Fruit fly (Drosophila melanogaster): Measurements from ENCODE around the gene ArgRS.

The ArgRS gene

DNA sequence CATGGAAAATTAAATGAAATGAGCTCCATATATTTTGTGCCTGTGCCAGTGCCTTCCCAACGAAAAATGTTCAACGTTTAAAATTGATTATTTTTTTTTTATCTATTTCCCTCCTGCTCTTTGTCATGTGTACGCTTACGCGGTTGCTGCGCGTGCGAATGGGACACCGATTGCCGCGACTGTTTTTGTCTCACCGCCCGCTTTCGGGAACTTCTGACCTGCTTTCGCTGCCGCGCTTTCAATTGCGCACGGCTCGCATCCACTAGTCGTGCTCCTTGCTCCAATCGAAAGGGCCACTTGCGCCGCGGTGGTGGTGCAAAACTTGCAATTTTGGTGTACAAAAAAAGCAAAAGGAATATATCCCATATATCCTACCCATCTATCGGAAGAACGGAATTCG lies 16.5 kb upstream of the ArgRS start (continued):
- no peak for TF ChIP-seq Hr4 (GFP tag; optimal IDR thresholded peaks at IDR 0.05)
- TF ChIP-seq svp (GFP tag) = peak; percentile 90
- TF ChIP-seq CG16779 (tag; optimal IDR thresholded peaks at IDR 0.05) = peak; percentile 70
- peak; percentile 36 for TF ChIP-seq topi (GFP tag; optimal IDR thresholded peaks at IDR 0.05)
- peak; percentile 15 for TF ChIP-seq esn (GFP tag; optimal IDR thresholded peaks at IDR 0.05)
- peak; percentile 42 for TF ChIP-seq fd59A (GFP tag; optimal IDR thresholded peaks at IDR 0.05)
- TF ChIP-seq Eip93F (GFP tag; optimal IDR thresholded peaks at IDR 0.05) = peak; percentile 48
- peak; percentile 84 for TF ChIP-seq CG6163 (GFP tag; IDR thresholded peaks at IDR 0.05)
- no peak for TF ChIP-seq acj6 (GFP tag; optimal IDR thresholded peaks at IDR 0.05)
- TF ChIP-seq CG11762 (GFP tag; optimal IDR thresholded peaks at IDR 0.05; ENCODE audit: insufficient read depth) = no peak
- TF ChIP-seq CG6792 (GFP tag; optimal IDR thresholded peaks at IDR 0.05) = no peak
- peak; percentile 20 for TF ChIP-seq lz (GFP tag; optimal IDR thresholded peaks at IDR 0.05)
- peak; percentile 24 for TF ChIP-seq fkh (GFP tag; optimal IDR thresholded peaks at IDR 0.05)
- peak; percentile 86 for TF ChIP-seq Sox14 (GFP tag; optimal IDR thresholded peaks at IDR 0.05)
- peak; percentile 38 for TF ChIP-seq Eip78C (GFP tag)
- TF ChIP-seq CG10669 (GFP tag; optimal IDR thresholded peaks at IDR 0.05) = peak; percentile 53
- peak; percentile 10 for TF ChIP-seq CG8319 (GFP tag; optimal IDR thresholded peaks at IDR 0.05)
- peak; percentile 54 for TF ChIP-seq CG7368 (GFP tag; optimal IDR thresholded peaks at IDR 0.05)
- no peak for TF ChIP-seq cyc (GFP tag; optimal IDR thresholded peaks at IDR 0.05)
- TF ChIP-seq dsx (GFP tag; optimal IDR thresholded peaks at IDR 0.05; ENCODE audit: poor library complexity, severe bottlenecking) = peak; percentile 62
- peak; percentile 45 for TF ChIP-seq spab (GFP tag; optimal IDR thresholded peaks at IDR 0.05)
- TF ChIP-seq CG3919 (GFP tag; optimal IDR thresholded peaks at IDR 0.05) = peak; percentile 42
- TF ChIP-seq vri (GFP tag; optimal IDR thresholded peaks at IDR 0.05) = peak; percentile 64
- no peak for TF ChIP-seq Hr38 (GFP tag; optimal IDR thresholded peaks at IDR 0.05)
- TF ChIP-seq CG6808 (GFP tag; optimal IDR thresholded peaks at IDR 0.05) = peak; percentile 74
- no peak for TF ChIP-seq Smox (GFP tag; optimal IDR thresholded peaks at IDR 0.05)
- peak; percentile 40 for TF ChIP-seq dac (GFP tag; optimal IDR thresholded peaks at IDR 0.05)
- TF ChIP-seq CG10631 (GFP tag; optimal IDR thresholded peaks at IDR 0.05) = no peak
- no peak for TF ChIP-seq fd85E (GFP tag; optimal IDR thresholded peaks at IDR 0.05)
- peak; percentile 67 for TF ChIP-seq Lpt (GFP tag; optimal IDR thresholded peaks at IDR 0.05)
- peak; percentile 43 for TF ChIP-seq Gug (GFP tag; IDR thresholded peaks at IDR 0.05)
- peak; percentile 51 for TF ChIP-seq Ets96B (tag; optimal IDR thresholded peaks at IDR 0.05)
- TF ChIP-seq net (GFP tag; optimal IDR thresholded peaks at IDR 0.05) = peak; percentile 38
- peak; percentile 29 for TF ChIP-seq Blimp-1 (GFP tag; optimal IDR thresholded peaks at IDR 0.05)
- peak; percentile 55 for TF ChIP-seq CG3032 (tag; optimal IDR thresholded peaks at IDR 0.05)
- TF ChIP-seq CG9139 (GFP tag; optimal IDR thresholded peaks at IDR 0.05) = peak; percentile 77
- peak; percentile 62 for TF ChIP-seq CG6276 (GFP tag; optimal IDR thresholded peaks at IDR 0.05)
- peak; percentile 21 for TF ChIP-seq Met (GFP tag; optimal IDR thresholded peaks at IDR 0.05)
- no peak for TF ChIP-seq CG4318 (GFP tag; optimal IDR thresholded peaks at IDR 0.05)

DNA sequence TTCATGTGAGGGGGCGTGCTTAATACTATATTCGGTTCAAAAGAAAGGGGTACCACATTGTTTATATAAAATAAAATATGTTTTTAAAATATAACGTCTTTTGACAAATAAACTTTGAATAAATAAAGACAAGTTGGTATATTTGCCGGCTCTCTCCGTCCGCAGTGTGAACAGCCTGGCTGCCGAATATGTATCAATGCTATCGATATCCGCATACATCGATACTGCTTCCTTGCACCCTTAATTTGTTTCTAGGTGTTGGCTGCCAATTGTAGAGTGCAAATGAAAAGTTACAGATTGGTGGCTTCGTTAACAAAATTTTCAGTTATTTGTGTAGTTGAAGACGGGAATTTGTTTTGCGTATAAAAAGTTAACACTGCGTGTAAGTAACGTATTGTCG lies 15.9 kb upstream of the ArgRS start, which contains the start of gene Gbeta13F:
Gbeta13F (plus strand) TSS at position 247 of the 400 bp plus-strand sequence.
- TF ChIP-seq CG6163 (GFP tag; IDR thresholded peaks at IDR 0.05) = peak; percentile 34; the same call in 1 of the 3 replicates
- no peak for TF ChIP-seq CG31627 (GFP tag; optimal IDR thresholded peaks at IDR 0.05)

DNA sequence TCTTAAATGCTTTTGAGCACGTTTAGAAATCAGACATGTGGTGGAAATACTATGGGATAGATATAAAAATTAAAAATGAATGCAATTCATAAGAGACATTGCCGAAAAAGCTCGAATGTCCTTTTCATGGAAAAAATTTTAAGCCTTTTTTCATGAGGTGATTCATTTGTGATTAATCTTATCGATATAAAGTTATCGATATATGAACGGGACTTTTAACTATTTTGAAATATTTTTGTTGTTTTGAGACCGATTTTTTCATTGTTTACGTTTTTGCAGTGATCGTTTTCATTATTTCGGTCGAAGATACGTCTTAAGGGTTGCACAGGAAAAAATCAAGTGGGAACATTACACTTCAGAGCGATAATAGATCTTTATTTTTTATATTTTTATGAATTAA lies 15.4 kb upstream of the ArgRS start, which contains the start of gene AlkB:
AlkB (minus strand) TSS at position 101 of the 400 bp plus-strand sequence.
- TF ChIP-seq fd59A (GFP tag; optimal IDR thresholded peaks at IDR 0.05) = no peak
- no peak for TF ChIP-seq Blimp-1 (GFP tag; optimal IDR thresholded peaks at IDR 0.05)
- TF ChIP-seq OdsH (GFP tag; optimal IDR thresholded peaks at IDR 0.05) = no peak
- no peak for TF ChIP-seq esn (GFP tag; optimal IDR thresholded peaks at IDR 0.05)
- TF ChIP-seq CG15336 (GFP tag; IDR thresholded peaks at IDR 0.05) = no peak
- TF ChIP-seq CG7368 (GFP tag; optimal IDR thresholded peaks at IDR 0.05) = no peak
- no peak for TF ChIP-seq CG11294 (GFP tag; IDR thresholded peaks at IDR 0.05)
- no peak for TF ChIP-seq CG10669 (GFP tag; optimal IDR thresholded peaks at IDR 0.05)
- no peak for TF ChIP-seq CG16779 (tag; optimal IDR thresholded peaks at IDR 0.05)
- TF ChIP-seq Ets21C (GFP tag; optimal IDR thresholded peaks at IDR 0.05) = no peak
- no peak for TF ChIP-seq CG8119 (GFP tag; IDR thresholded peaks at IDR 0.05)
- TF ChIP-seq CG3919 (GFP tag; optimal IDR thresholded peaks at IDR 0.05) = no peak
- no peak for TF ChIP-seq CG32006 (GFP tag; optimal IDR thresholded peaks at IDR 0.05)
- TF ChIP-seq CG9139 (GFP tag; optimal IDR thresholded peaks at IDR 0.05) = no peak
